Worm (Caenorhabditis elegans): ENCODE data around the gene ZC190.5.

DNA sequence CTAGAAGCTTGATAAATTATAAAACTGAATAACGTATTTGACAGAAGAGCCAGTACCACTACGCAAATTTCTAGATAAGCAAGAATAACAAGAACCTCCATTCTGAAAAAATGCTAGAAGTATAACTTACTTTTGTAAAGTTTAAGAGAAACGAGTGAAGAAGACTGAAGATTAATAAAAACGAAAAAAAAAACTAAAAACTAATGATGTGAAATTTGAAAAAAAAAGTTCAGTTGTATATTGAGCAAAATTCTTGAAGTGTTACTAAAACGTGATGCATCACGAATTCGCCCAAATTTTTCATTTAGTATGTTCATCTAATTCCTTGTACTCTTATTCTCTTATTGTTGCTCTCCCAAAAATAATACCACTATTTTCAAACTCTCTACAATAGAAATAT is 3.8 kb upstream of the ZC190.5 start, which contains the start of gene ZC190.6:
- TF ChIP-seq pha-4 (tag; optimal IDR thresholded peaks at IDR 0.05), result no peak
- TF ChIP-seq fkh-3 (tag; optimal IDR thresholded peaks at IDR 0.05), result no peak
- no peak for TF ChIP-seq lin-35 (GFP tag; optimal IDR thresholded peaks at IDR 0.05)
- TF ChIP-seq F52B5.7 (tag; optimal IDR thresholded peaks at IDR 0.05), result no peak
- no peak for TF ChIP-seq ztf-18 (tag; optimal IDR thresholded peaks at IDR 0.05)
- TF ChIP-seq F49E8.2 (tag; optimal IDR thresholded peaks at IDR 0.05; ENCODE audit: insufficient read depth), result no peak
